Worm (Caenorhabditis elegans) whole organism, young adult: Measurements from ENCODE around the gene ZK686.2.
A peak's percentile ranks its signal among the peaks of the same experiment; 100 is the strongest.

Source experiments
- C06A6.2 ChIP-seq: fragments of 200-800 bp; sonication (Bioruptor generic); conservative IDR thresholded peaks from 2 replicates; pipeline ENCODE4 v1.3.6; 2022; ENCODE audit warnings: missing genetic modification characterization, missing compliant biosample characterization
- D2030.7 ChIP-seq: fragments of 200-800 bp; sonication (Bioruptor generic); IDR thresholded peaks from 2 replicates; pipeline ENCODE4 v1.3.6; 2022; ENCODE audit warnings: missing genetic modification reagents, missing genetic modification characterization, missing compliant biosample characterization
- F10E7.11 ChIP-seq: sonication (generic microtip); optimal IDR thresholded peaks from 2 replicates; lab custom pipeline; 2017; ENCODE audit warnings: mild to moderate bottlenecking, missing genetic modification characterization, moderate library complexity, missing compliant biosample characterization
- F22D6.2 ChIP-seq: sonication (generic microtip); optimal IDR thresholded peaks from 2 replicates; lab custom pipeline; 2016; ENCODE audit warnings: mild to moderate bottlenecking, missing genetic modification characterization, missing compliant biosample characterization
- F33H1.4 ChIP-seq: fragments of 200-800 bp; sonication (Bioruptor generic); IDR thresholded peaks from 2 replicates; pipeline ENCODE4 v1.3.6; 2022; ENCODE audit warnings: missing genetic modification reagents, missing genetic modification characterization, missing compliant biosample characterization
- F57A8.1 ChIP-seq: fragments of 200-800 bp; sonication (Bioruptor generic); optimal IDR thresholded peaks from 2 replicates; lab custom pipeline; 2018; ENCODE audit warnings: mild to moderate bottlenecking, missing genetic modification characterization, moderate library complexity, missing compliant biosample characterization
- K11D2.4 ChIP-seq: fragments of 200-800 bp; sonication (Bioruptor generic); IDR thresholded peaks from 2 replicates; pipeline ENCODE4 v1.3.6; 2022; ENCODE audit warnings: missing genetic modification reagents, missing genetic modification characterization, missing compliant biosample characterization
- T07F8.4 ChIP-seq: sonication (generic microtip); optimal IDR thresholded peaks from 2 replicates; lab custom pipeline; 2016; ENCODE audit warnings: mild to moderate bottlenecking, missing genetic modification characterization, moderate library complexity, missing compliant biosample characterization
- T26A5.8 ChIP-seq: sonication (generic microtip); optimal IDR thresholded peaks from 2 replicates; lab custom pipeline; 2016; ENCODE audit warnings: missing genetic modification characterization, missing compliant biosample characterization
- Y53G8AR.9 ChIP-seq: fragments of 200-800 bp; sonication (Bioruptor generic); conservative IDR thresholded peaks from 2 replicates; pipeline ENCODE4 v1.3.6; 2022; ENCODE audit warnings: missing genetic modification reagents, missing genetic modification characterization, missing compliant biosample characterization
- Y56A3A.18 ChIP-seq: fragments of 200-800 bp; sonication (Bioruptor generic); IDR thresholded peaks from 2 replicates; pipeline ENCODE4 v1.3.6; 2022; ENCODE audit warnings: missing genetic modification reagents, missing genetic modification characterization, missing compliant biosample characterization
- aptf-2 ChIP-seq: fragments of 200-800 bp; sonication (Bioruptor generic); conservative IDR thresholded peaks from 2 replicates; pipeline ENCODE4 v1.3.6; 2022; ENCODE audit warnings: missing genetic modification reagents, missing genetic modification characterization, missing compliant biosample characterization
- atf-7 ChIP-seq: sonication (generic microtip); optimal IDR thresholded peaks from 2 replicates; lab custom pipeline; 2017; ENCODE audit warnings: mild to moderate bottlenecking, missing genetic modification characterization, missing compliant biosample characterization
- attf-3 ChIP-seq: fragments of 200-800 bp; sonication (Bioruptor generic); conservative IDR thresholded peaks from 2 replicates; pipeline ENCODE4 v1.3.6; 2022; ENCODE audit warnings: missing genetic modification reagents, missing genetic modification characterization, missing compliant biosample characterization
- attf-5 ChIP-seq: fragments of 200-800 bp; sonication (Bioruptor generic); optimal IDR thresholded peaks from 2 replicates; lab custom pipeline; 2018; ENCODE audit warnings: mild to moderate bottlenecking, missing genetic modification characterization, missing compliant biosample characterization
- attf-6 ChIP-seq: fragments of 200-800 bp; sonication (Bioruptor generic); IDR thresholded peaks from 2 replicates; pipeline ENCODE4 v1.3.6; 2022; ENCODE audit warnings: missing genetic modification reagents, missing genetic modification characterization, missing compliant biosample characterization
- ccch-3 ChIP-seq: fragments of 200-800 bp; sonication (Bioruptor generic); optimal IDR thresholded peaks from 2 replicates; lab custom pipeline; 2018; ENCODE audit warnings: mild to moderate bottlenecking, missing genetic modification characterization, missing compliant biosample characterization
- cebp-1 ChIP-seq, 2 experiments: fragments of 200-800 bp in 1 of 2; sonication (Bioruptor generic) in 1 of 2; sonication (generic microtip) in 1 of 2; IDR thresholded peaks in 1 of 2; optimal IDR thresholded peaks in 1 of 2; 2 replicates each; pipeline versions ENCODE4 v1.3.6 to Lab custom; 2017 to 2022; ENCODE audit warnings: missing compliant biosample characterization in 2 of 2, missing genetic modification characterization in 2 of 2, mild to moderate bottlenecking in 1 of 2, missing genetic modification reagents in 1 of 2, moderate library complexity in 1 of 2
- ceh-40 ChIP-seq: fragments of 200-800 bp; sonication (Bioruptor generic); IDR thresholded peaks from 2 replicates; pipeline ENCODE4 v1.3.6; 2022; ENCODE audit warnings: missing genetic modification characterization, missing compliant biosample characterization
- efl-1 ChIP-seq: fragments of 150-350 bp; optimal IDR thresholded peaks from 2 replicates; lab custom pipeline; 2014; ENCODE audit warnings: missing biosample characterization, missing genetic modification reagents, missing genetic modification characterization
- egl-44 ChIP-seq: fragments of 200-800 bp; sonication (Bioruptor generic); IDR thresholded peaks from 2 replicates; pipeline ENCODE4 v1.3.6; 2022; ENCODE audit warnings: missing genetic modification reagents, missing genetic modification characterization, missing compliant biosample characterization
- ekl-4 ChIP-seq: fragments of 200-800 bp; sonication (Bioruptor generic); IDR thresholded peaks from 2 replicates; pipeline ENCODE4 v1.3.6; 2022; ENCODE audit warnings: missing genetic modification reagents, missing genetic modification characterization, missing compliant biosample characterization
- ets-4 ChIP-seq: fragments of 200-800 bp; sonication (Bioruptor generic); optimal IDR thresholded peaks from 2 replicates; lab custom pipeline; 2018; ENCODE audit warnings: mild to moderate bottlenecking, missing genetic modification characterization, missing compliant biosample characterization
- fkh-3 ChIP-seq: sonication (generic microtip); optimal IDR thresholded peaks from 2 replicates; lab custom pipeline; 2016; ENCODE audit warnings: mild to moderate bottlenecking, missing genetic modification characterization, missing compliant biosample characterization
- hlh-12 ChIP-seq: sonication (generic microtip); optimal IDR thresholded peaks from 2 replicates; lab custom pipeline; 2016; ENCODE audit warnings: missing genetic modification characterization, missing compliant biosample characterization
- hmg-20 ChIP-seq: fragments of 200-800 bp; sonication (Bioruptor generic); IDR thresholded peaks from 2 replicates; pipeline ENCODE4 v1.3.6; 2022; ENCODE audit warnings: missing genetic modification reagents, missing genetic modification characterization, missing compliant biosample characterization
- hsf-1 ChIP-seq: fragments of 200-800 bp; sonication (Bioruptor generic); IDR thresholded peaks from 2 replicates; pipeline ENCODE4 v1.3.6; 2022; ENCODE audit warnings: missing genetic modification reagents, missing genetic modification characterization, missing compliant biosample characterization
- lin-26 ChIP-seq: fragments of 200-800 bp; sonication (Bioruptor generic); IDR thresholded peaks from 2 replicates; pipeline ENCODE4 v1.3.6; 2022; ENCODE audit warnings: missing genetic modification reagents, missing genetic modification characterization, missing compliant biosample characterization
- lin-35 ChIP-seq, 3 experiments: fragments of 150-350 bp in 2 of 3; sonication (generic microtip) in 1 of 3; optimal IDR thresholded peaks; 2 replicates each; lab custom pipeline; 2014 to 2018; ENCODE audit warnings: missing biosample characterization in 3 of 3, missing genetic modification characterization in 3 of 3, missing genetic modification reagents in 3 of 3
- lin-40 ChIP-seq: sonication (generic microtip); optimal IDR thresholded peaks from 2 replicates; lab custom pipeline; 2016; ENCODE audit warnings: missing genetic modification characterization, mild to moderate bottlenecking, missing compliant biosample characterization, missing genotype, missing genetic modification reagents
- lsy-27 ChIP-seq: sonication (generic microtip); optimal IDR thresholded peaks from 2 replicates; lab custom pipeline; 2017; ENCODE audit warnings: missing genetic modification characterization, mild to moderate bottlenecking, missing compliant biosample characterization, antibody characterized with exemption, missing genotype, borderline replicate concordance; ENCODE audit not compliant: insufficient read depth
- madf-8 ChIP-seq: fragments of 200-800 bp; sonication (Bioruptor generic); conservative IDR thresholded peaks from 2 replicates; pipeline ENCODE4 v1.3.6; 2022; ENCODE audit warnings: missing genetic modification reagents, missing genetic modification characterization, missing compliant biosample characterization
- mcd-1 ChIP-seq: fragments of 200-800 bp; sonication (Bioruptor generic); IDR thresholded peaks from 2 replicates; pipeline ENCODE4 v1.3.6; 2022; ENCODE audit warnings: missing genetic modification reagents, missing genetic modification characterization, missing compliant biosample characterization
- nfya-1 ChIP-seq: sonication (generic microtip); optimal IDR thresholded peaks from 2 replicates; lab custom pipeline; 2017; ENCODE audit warnings: antibody characterized with exemption, missing compliant biosample characterization, missing genetic modification characterization, borderline replicate concordance; ENCODE audit not compliant: insufficient read depth
- nfyb-1 ChIP-seq: fragments of 200-800 bp; sonication (Bioruptor generic); IDR thresholded peaks from 2 replicates; pipeline ENCODE4 v1.3.6; 2022; ENCODE audit warnings: missing genetic modification reagents, missing genetic modification characterization, missing compliant biosample characterization
- nhr-179 ChIP-seq: sonication (generic microtip); optimal IDR thresholded peaks from 2 replicates; lab custom pipeline; 2016; ENCODE audit warnings: mild to moderate bottlenecking, missing genetic modification characterization, missing compliant biosample characterization
- pbrm-1 ChIP-seq: fragments of 200-800 bp; sonication (Bioruptor generic); IDR thresholded peaks from 2 replicates; pipeline ENCODE4 v1.3.6; 2022; ENCODE audit warnings: missing genetic modification reagents, missing genetic modification characterization, missing compliant biosample characterization
- rpc-1 ChIP-seq, 2 experiments: fragments of 150-350 bp in 1 of 2; sonication (generic microtip) in 1 of 2; optimal IDR thresholded peaks; 2 replicates each; lab custom pipeline; 2014 to 2018; ENCODE audit warnings: missing biosample characterization in 1 of 2, missing genetic modification characterization in 1 of 2, missing genetic modification reagents in 1 of 2, missing genotype in 1 of 2
- sdz-38 ChIP-seq: sonication (generic microtip); optimal IDR thresholded peaks from 2 replicates; lab custom pipeline; 2016; ENCODE audit warnings: missing genotype, missing genetic modification characterization, missing compliant biosample characterization
- snpc-3.4 ChIP-seq: sonication (generic microtip); optimal IDR thresholded peaks from 2 replicates; lab custom pipeline; 2017; ENCODE audit warnings: missing genetic modification characterization, mild to moderate bottlenecking, missing compliant biosample characterization, antibody characterized with exemption, moderate library complexity, missing genotype, missing genetic modification reagents
- sptf-2 ChIP-seq: fragments of 200-800 bp; sonication (Bioruptor generic); optimal IDR thresholded peaks from 2 replicates; lab custom pipeline; 2018; ENCODE audit warnings: mild to moderate bottlenecking, missing genetic modification characterization, missing compliant biosample characterization
- tlf-1 ChIP-seq: fragments of 200-800 bp; sonication (Bioruptor generic); optimal IDR thresholded peaks from 2 replicates; lab custom pipeline; 2018; ENCODE audit warnings: mild to moderate bottlenecking, missing genetic modification characterization, missing compliant biosample characterization
- unc-62 ChIP-seq: fragments of 150-350 bp; optimal IDR thresholded peaks from 2 replicates; lab custom pipeline; 2014; ENCODE audit warnings: missing biosample characterization, missing genetic modification reagents, missing genetic modification characterization
- zfh-2 ChIP-seq: fragments of 200-800 bp; sonication (Bioruptor generic); conservative IDR thresholded peaks from 2 replicates; pipeline ENCODE4 v1.3.6; 2022; ENCODE audit warnings: missing genetic modification reagents, missing genetic modification characterization, missing compliant biosample characterization
- zim-3 ChIP-seq: sonication (generic microtip); optimal IDR thresholded peaks from 2 replicates; lab custom pipeline; 2017; ENCODE audit warnings: mild to moderate bottlenecking, missing genetic modification characterization, moderate library complexity, missing compliant biosample characterization
- ztf-18 ChIP-seq: sonication (generic microtip); optimal IDR thresholded peaks from 2 replicates; lab custom pipeline; 2016; ENCODE audit warnings: missing genotype, mild to moderate bottlenecking, missing genetic modification characterization, missing compliant biosample characterization
- ztf-22 ChIP-seq: fragments of 200-800 bp; sonication (Bioruptor generic); optimal IDR thresholded peaks from 2 replicates; lab custom pipeline; 2018; ENCODE audit warnings: mild to moderate bottlenecking, missing genetic modification characterization, moderate library complexity, missing compliant biosample characterization
- ztf-6 ChIP-seq: fragments of 200-800 bp; sonication (Bioruptor generic); IDR thresholded peaks from 2 replicates; pipeline ENCODE4 v1.3.6; 2022; ENCODE audit warnings: missing genetic modification reagents, missing genetic modification characterization, missing compliant biosample characterization

The ZK686.2 gene

ce11 chrIII:7718318-7718717, 47.5 kb downstream of the ZK686.2 start:
- no peak for TF ChIP-seq ceh-40 (GFP tag; lab: Robert Waterston, UW)
- TF ChIP-seq cebp-1 (GFP tag; IDR thresholded peaks at IDR 0.05; lab: Robert Waterston, UW): peak; percentile 42; the same call in 1 of the 2 replicates
- peak; percentile 86 for TF ChIP-seq cebp-1 (tag; optimal IDR thresholded peaks at IDR 0.05; lab: Kevin White, UChicago)
- no peak for TF ChIP-seq unc-62 (GFP tag; lab: Kevin White, UChicago)
- no peak for TF ChIP-seq efl-1 (GFP tag; lab: Kevin White, UChicago)
- peak; percentile 86 for TF ChIP-seq attf-5 (GFP tag; lab: Kevin White, UChicago)
- TF ChIP-seq ztf-18: peak; percentile 47
- no peak for TF ChIP-seq Y56A3A.18 (GFP tag; lab: Robert Waterston, UW)
- no peak for TF ChIP-seq F10E7.11 (tag; lab: Kevin White, UChicago)
- no peak for TF ChIP-seq K11D2.4 (GFP tag; lab: Robert Waterston, UW)
- TF ChIP-seq ccch-3 (GFP tag; lab: Kevin White, UChicago): no peak
- TF ChIP-seq hlh-12: no peak
- TF ChIP-seq ekl-4 (GFP tag; lab: Robert Waterston, UW): peak; percentile 48; the same call in 1 of the 2 replicates
- TF ChIP-seq egl-44 (GFP tag; lab: Robert Waterston, UW): no peak
- TF ChIP-seq lin-35 (GFP tag; optimal IDR thresholded peaks at IDR 0.05; lab: Kevin White, UChicago): no peak
- no peak for TF ChIP-seq T07F8.4 (tag; lab: Kevin White, UChicago)
- no peak for TF ChIP-seq T26A5.8
- TF ChIP-seq hmg-20 (GFP tag; lab: Robert Waterston, UW): no peak
- no peak for TF ChIP-seq snpc-3.4 (tag; lab: Kevin White, UChicago)
- no peak for TF ChIP-seq rpc-1 (optimal IDR thresholded peaks at IDR 0.05; lab: Kevin White, UChicago)
- TF ChIP-seq rpc-1 (tag; optimal IDR thresholded peaks at IDR 0.05; lab: Kevin White, UChicago): no peak
- no peak for TF ChIP-seq fkh-3 (tag; lab: Kevin White, UChicago)
- no peak for TF ChIP-seq ztf-22 (GFP tag; lab: Kevin White, UChicago)
- 0 out of 2 replicates have a peak, but pooled peaks have one; percentile 26 for TF ChIP-seq C06A6.2
- TF ChIP-seq madf-8 (GFP tag; lab: Robert Waterston, UW): no peak
- no peak for TF ChIP-seq zfh-2 (GFP tag; lab: Robert Waterston, UW)
- no peak for TF ChIP-seq sptf-2 (GFP tag; lab: Kevin White, UChicago)
- peak; percentile 67 for TF ChIP-seq F22D6.2 (tag; lab: Kevin White, UChicago)
- TF ChIP-seq ztf-6 (GFP tag; lab: Robert Waterston, UW): no peak
- TF ChIP-seq lsy-27 (tag; lab: Kevin White, UChicago): no peak
- TF ChIP-seq nfyb-1 (GFP tag; lab: Robert Waterston, UW): peak; percentile 33; the same call in 1 of the 2 replicates
- no peak for TF ChIP-seq zim-3 (tag; lab: Kevin White, UChicago)
- TF ChIP-seq nhr-179 (tag; lab: Kevin White, UChicago): no peak
- TF ChIP-seq Y53G8AR.9 (GFP tag; lab: Robert Waterston, UW): peak; percentile 54; the same call in 1 of the 2 replicates
- no peak for TF ChIP-seq mcd-1 (GFP tag; lab: Robert Waterston, UW)
- TF ChIP-seq attf-3: no peak
- no peak for TF ChIP-seq hsf-1 (GFP tag; lab: Robert Waterston, UW)
- TF ChIP-seq aptf-2 (GFP tag; lab: Robert Waterston, UW): no peak
- peak; percentile 59 for TF ChIP-seq lin-40 (tag; lab: Kevin White, UChicago)
- peak; percentile 34 for TF ChIP-seq ets-4 (GFP tag; lab: Kevin White, UChicago)
- TF ChIP-seq F57A8.1: no peak
- no peak for TF ChIP-seq D2030.7 (GFP tag; lab: Robert Waterston, UW)
- 0 out of 2 replicates have a peak, but pooled peaks have one; percentile 45 for TF ChIP-seq lin-26 (GFP tag; lab: Robert Waterston, UW)
- no peak for TF ChIP-seq F33H1.4
- TF ChIP-seq sdz-38 (tag; lab: Kevin White, UChicago): no peak
- TF ChIP-seq atf-7 (tag; lab: Kevin White, UChicago): no peak
- no peak for TF ChIP-seq attf-6 (GFP tag; lab: Robert Waterston, UW)
- no peak for TF ChIP-seq pbrm-1 (GFP tag; lab: Robert Waterston, UW)
- TF ChIP-seq nfya-1 (tag; lab: Kevin White, UChicago): no peak
- peak; percentile 3 for TF ChIP-seq tlf-1 (GFP tag; lab: Kevin White, UChicago)
